Fruit fly (Drosophila melanogaster) S2 (cell line): ENCODE results near the gene CG31007.

Experiments used
- CG8478 ChIP-seq: fragments of >200 bp; optimal IDR thresholded peaks from 2 replicates; lab custom pipeline; 2018
- CTCF ChIP-seq, 2 experiments: fragments of >200 bp; optimal IDR thresholded peaks; 2 replicates each; lab custom pipeline; 2018

- TF ChIP-seq CG8478 (lab: Kevin White, UChicago) (no peak), CTCF (optimal IDR thresholded peaks at IDR 0.05; lab: Kevin White, UChicago) (no peak)
These were observed at the start of gene CG31007 for dm6 chr3R:30992357-30992756.
